Fruit fly (Drosophila melanogaster) whole organism, embryonic: Measurements from ENCODE around the gene Chrac-16.

Source experiments
- CG12769 ChIP-seq: fragments of 200-800 bp; sonication (Bioruptor generic); optimal IDR thresholded peaks from 2 replicates; lab custom pipeline; 2019; ENCODE audit warnings: missing biosample characterization, mild to moderate bottlenecking, missing genetic modification characterization, moderate library complexity
- CG17568 ChIP-seq: fragments of 200-800 bp; sonication (Bioruptor generic); optimal IDR thresholded peaks from 2 replicates; lab custom pipeline; 2018; ENCODE audit warnings: missing biosample characterization, mild to moderate bottlenecking, missing genetic modification characterization, moderate library complexity
- CG2202 ChIP-seq: fragments of 200-800 bp; sonication (Bioruptor generic); optimal IDR thresholded peaks from 2 replicates; lab custom pipeline; 2018; ENCODE audit warnings: missing biosample characterization, mild to moderate bottlenecking, missing genetic modification characterization
- CG30431 ChIP-seq: fragments of 200-800 bp; sonication (Bioruptor generic); optimal IDR thresholded peaks from 2 replicates; lab custom pipeline; 2017; ENCODE audit warnings: missing biosample characterization, missing genetic modification characterization
- CG33557 ChIP-seq: fragments of 200-800 bp; sonication (Bioruptor generic); optimal IDR thresholded peaks from 2 replicates; lab custom pipeline; 2019; ENCODE audit warnings: missing biosample characterization, mild to moderate bottlenecking, missing genetic modification characterization, moderate library complexity
- CG3838 ChIP-seq: fragments of 200-800 bp; sonication (Bioruptor generic); optimal IDR thresholded peaks from 3 replicates; lab custom pipeline; 2016; ENCODE audit warnings: missing biosample characterization, missing genetic modification characterization
- CG6254 ChIP-seq: fragments of 200-800 bp; sonication (Bioruptor generic); optimal IDR thresholded peaks from 3 replicates; lab custom pipeline; 2017; ENCODE audit warnings: mild to moderate bottlenecking, missing biosample characterization, missing genetic modification reagents, missing genetic modification characterization
- CG6791 ChIP-seq: fragments of 200-800 bp; sonication (Bioruptor generic); IDR thresholded peaks from 3 replicates; pipeline ENCODE4 v1.3.6; 2022; ENCODE audit warnings: missing biosample characterization, missing genetic modification characterization; ENCODE audit not compliant: partially characterized antibody
- Dad ChIP-seq: fragments of 200-800 bp; sonication (Bioruptor generic); optimal IDR thresholded peaks from 3 replicates; lab custom pipeline; 2016; ENCODE audit warnings: missing biosample characterization, missing genetic modification characterization
- Dbx ChIP-seq: fragments of 200-800 bp; sonication (Bioruptor generic); IDR thresholded peaks from 3 replicates; pipeline ENCODE4 v1.3.6; 2022; ENCODE audit warnings: missing biosample characterization, missing genetic modification characterization
- Fer2 ChIP-seq: fragments of 200-800 bp; sonication (Bioruptor generic); optimal IDR thresholded peaks from 2 replicates; lab custom pipeline; 2018; ENCODE audit warnings: missing biosample characterization, mild to moderate bottlenecking, missing genetic modification characterization, moderate library complexity
- emc ChIP-seq: fragments of 200-800 bp; sonication (Bioruptor generic); optimal IDR thresholded peaks from 2 replicates; lab custom pipeline; 2016; ENCODE audit warnings: missing biosample characterization, missing genetic modification characterization
- mirr ChIP-seq: fragments of 200-800 bp; sonication (Bioruptor generic); optimal IDR thresholded peaks from 3 replicates; lab custom pipeline; 2018; ENCODE audit warnings: missing biosample characterization, mild to moderate bottlenecking, missing genetic modification characterization
- ro ChIP-seq: fragments of 200-800 bp; sonication (Bioruptor generic); IDR thresholded peaks from 2 replicates; pipeline ENCODE4 v1.3.6; 2022; ENCODE audit warnings: missing biosample characterization, missing genetic modification characterization

- no peak for TF ChIP-seq CG3838
- no peak for TF ChIP-seq mirr (GFP tag; lab: Kevin White, UChicago)
- no peak for TF ChIP-seq Dad
- no peak for TF ChIP-seq CG30431 (GFP tag; lab: Kevin White, UChicago)
- TF ChIP-seq CG2202 (tag; lab: Kevin White, UChicago): no peak
- no peak for TF ChIP-seq CG6254 (GFP tag; lab: Kevin White, UChicago)
- TF ChIP-seq CG6791: peak; percentile 84
- TF ChIP-seq CG17568 (GFP tag; lab: Kevin White, UChicago): no peak
- TF ChIP-seq Fer2: no peak
- no peak for TF ChIP-seq CG12769 (tag; lab: Kevin White, UChicago)
- no peak for TF ChIP-seq emc
- no peak for TF ChIP-seq CG33557 (GFP tag; lab: Kevin White, UChicago)
- TF ChIP-seq ro (GFP tag; lab: Robert Waterston, UW): no peak
- no peak for TF ChIP-seq Dbx (GFP tag; lab: Robert Waterston, UW)
These were observed at the start of gene Chrac-16 for dm6 chrX:12017815-12018439.
